Fruit fly (Drosophila melanogaster) S2 (cell line): ENCODE measurements around the gene CG8319.

Experiments
- CG8478 ChIP-seq: fragments of >200 bp; optimal IDR thresholded peaks from 2 replicates; lab custom pipeline; 2018
- CTCF ChIP-seq, 2 experiments: fragments of >200 bp; optimal IDR thresholded peaks; 2 replicates each; lab custom pipeline; 2018

- TF ChIP-seq CTCF (optimal IDR thresholded peaks at IDR 0.05; lab: Kevin White, UChicago) = no peak
- TF ChIP-seq CG8478 (lab: Kevin White, UChicago) = no peak
These were observed 32.9 kb upstream of the CG8319 start for dm6 chr3R:9594251-9594581.
